Worm (Caenorhabditis elegans) whole organism, L4/young adult: ENCODE results near the gene F09F9.5.

Experiments used
- W03F9.2 ChIP-seq: fragments of 150-350 bp; optimal IDR thresholded peaks from 2 replicates; lab custom pipeline; 2014; ENCODE audit warnings: missing biosample characterization, missing genetic modification characterization
- him-1 ChIP-seq: sonication (generic microtip); optimal IDR thresholded peaks from 2 replicates; lab custom pipeline; 2016; ENCODE audit warnings: missing genotype, missing genetic modification reagents, missing genetic modification characterization, missing compliant biosample characterization

DNA sequence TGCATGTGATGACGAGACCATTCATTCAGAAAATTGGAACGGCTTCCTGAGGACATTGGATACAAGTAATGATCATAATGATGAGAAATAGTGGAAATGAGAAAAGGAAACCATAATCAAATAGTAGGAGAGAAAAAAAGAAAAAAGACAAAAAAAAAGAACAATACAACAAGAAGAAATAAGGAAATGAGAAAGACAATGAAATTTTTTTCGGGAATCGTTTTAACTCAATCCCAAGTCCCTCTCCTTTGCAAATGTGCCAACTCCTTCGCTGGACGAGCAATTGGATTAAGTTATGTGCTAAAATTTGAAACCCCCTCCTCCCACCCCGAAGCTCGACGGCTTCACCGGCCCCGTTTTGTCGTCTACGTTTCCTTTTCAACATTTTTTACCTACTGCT, 28.8 kb upstream of the F09F9.5 start:
- TF ChIP-seq him-1: no peak
- TF ChIP-seq W03F9.2 (tag; lab: Kevin White, UChicago): no peak
